Fruit fly (Drosophila melanogaster): Measurements from ENCODE around the gene OdsH.

OdsH gene

DNA sequence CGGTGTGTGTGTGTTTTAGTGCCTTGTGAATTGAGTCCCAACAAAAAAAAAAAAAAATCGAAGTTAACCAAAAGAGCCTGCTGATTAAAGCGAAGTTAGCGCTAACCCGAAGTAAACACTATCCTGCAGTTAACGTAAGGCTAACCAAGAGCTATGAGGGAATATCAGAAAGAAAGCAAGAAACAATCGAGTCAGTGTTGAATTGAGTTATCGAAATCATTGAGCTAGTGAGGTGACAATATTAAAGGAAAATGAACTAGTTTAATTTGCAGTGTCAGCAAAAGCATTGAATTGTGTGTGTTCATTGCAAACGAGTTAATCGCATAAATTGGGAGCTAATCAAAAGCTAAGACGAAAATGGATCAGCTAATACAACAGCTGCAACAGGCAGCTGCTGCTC is at the start of gene OdsH:
TSS of gene OdsH (plus strand) at position 301 of the 400 bp plus-strand sequence.
- TF ChIP-seq dsf (GFP tag; optimal IDR thresholded peaks at IDR 0.05; ENCODE audit: borderline replicate concordance) (no peak), fru (GFP tag; optimal IDR thresholded peaks at IDR 0.05) (no peak), dmrt93B (GFP tag; optimal IDR thresholded peaks at IDR 0.05) (no peak), CG9705 (GFP tag; optimal IDR thresholded peaks at IDR 0.05) (no peak)

DNA sequence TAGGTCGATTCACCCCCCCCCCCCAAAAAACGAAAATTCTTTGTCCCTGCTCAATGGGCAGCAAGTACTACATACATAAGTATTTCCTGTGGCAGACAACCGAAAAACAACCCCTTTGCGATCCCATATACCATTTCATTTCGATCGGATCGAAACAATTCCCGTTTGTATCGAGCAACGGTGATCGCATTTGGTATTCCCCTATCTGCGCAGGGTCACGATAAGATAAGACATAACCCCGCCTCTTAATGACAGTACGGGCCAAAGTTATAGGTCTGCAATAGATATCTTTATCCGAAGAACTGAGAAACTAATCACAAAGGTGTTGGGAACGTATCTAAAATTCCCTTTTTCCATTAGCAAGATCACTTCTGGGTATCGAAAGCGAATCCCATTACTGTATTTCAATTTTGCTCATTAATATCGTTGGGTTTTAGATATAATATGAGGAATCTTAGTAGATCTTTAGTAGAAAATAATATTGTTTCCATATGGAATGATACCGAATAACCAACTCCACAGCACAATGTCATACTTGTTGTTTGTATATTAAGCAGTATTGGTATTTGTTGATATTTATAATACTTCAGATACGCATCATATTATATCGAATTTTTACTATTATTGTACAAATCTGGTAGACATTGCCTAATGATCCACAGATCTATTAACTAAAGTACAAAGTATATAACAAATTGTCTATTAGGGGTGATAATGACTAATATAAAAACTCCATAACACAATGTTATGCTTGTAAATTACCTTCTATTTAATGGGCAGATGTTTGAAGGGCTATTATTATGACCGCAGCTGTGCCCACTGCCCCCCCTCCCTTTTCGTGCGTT is 49.6 kb upstream of the OdsH start:
- TF ChIP-seq h (GFP tag; optimal IDR thresholded peaks at IDR 0.05), result no peak
- TF ChIP-seq sage (GFP tag; optimal IDR thresholded peaks at IDR 0.05), result no peak
- no peak for TF ChIP-seq OdsH (GFP tag; optimal IDR thresholded peaks at IDR 0.05)
- TF ChIP-seq foxo (GFP tag; optimal IDR thresholded peaks at IDR 0.05), result peak in 1 of 2 experiments; percentile 0
- no peak for TF ChIP-seq Rel (GFP tag; optimal IDR thresholded peaks at IDR 0.05)
- TF ChIP-seq Rel (tag; optimal IDR thresholded peaks at IDR 0.05), result peak; percentile 93

DNA sequence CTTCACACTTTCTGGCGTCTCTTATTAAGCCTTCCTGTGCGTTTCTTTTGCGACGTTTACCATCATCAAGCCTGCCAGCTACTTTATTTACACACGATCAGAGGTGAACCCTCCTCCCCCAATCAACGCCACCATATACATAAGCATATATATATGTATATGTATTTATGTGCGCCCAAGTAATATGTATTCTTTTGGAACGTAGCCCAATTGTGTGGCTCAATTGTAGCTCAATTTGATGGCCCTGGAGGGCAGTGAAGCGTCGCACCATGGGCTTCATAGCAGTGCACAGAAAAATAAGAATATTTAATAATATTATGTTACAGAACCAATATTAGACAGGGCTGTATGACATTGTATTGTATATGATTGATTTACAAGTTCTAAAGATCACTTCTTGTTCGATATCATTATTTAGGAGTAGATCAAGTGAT is 48.9 kb upstream of the OdsH start:
- TF ChIP-seq psq (GFP tag; optimal IDR thresholded peaks at IDR 0.05), result no peak
- TF ChIP-seq Rel (GFP tag; optimal IDR thresholded peaks at IDR 0.05), result no peak
- TF ChIP-seq Rel (tag; optimal IDR thresholded peaks at IDR 0.05), result peak; percentile 49
- no peak for TF ChIP-seq tai (GFP tag; optimal IDR thresholded peaks at IDR 0.05)
- no peak for TF ChIP-seq Jra (GFP tag; optimal IDR thresholded peaks at IDR 0.05)

DNA sequence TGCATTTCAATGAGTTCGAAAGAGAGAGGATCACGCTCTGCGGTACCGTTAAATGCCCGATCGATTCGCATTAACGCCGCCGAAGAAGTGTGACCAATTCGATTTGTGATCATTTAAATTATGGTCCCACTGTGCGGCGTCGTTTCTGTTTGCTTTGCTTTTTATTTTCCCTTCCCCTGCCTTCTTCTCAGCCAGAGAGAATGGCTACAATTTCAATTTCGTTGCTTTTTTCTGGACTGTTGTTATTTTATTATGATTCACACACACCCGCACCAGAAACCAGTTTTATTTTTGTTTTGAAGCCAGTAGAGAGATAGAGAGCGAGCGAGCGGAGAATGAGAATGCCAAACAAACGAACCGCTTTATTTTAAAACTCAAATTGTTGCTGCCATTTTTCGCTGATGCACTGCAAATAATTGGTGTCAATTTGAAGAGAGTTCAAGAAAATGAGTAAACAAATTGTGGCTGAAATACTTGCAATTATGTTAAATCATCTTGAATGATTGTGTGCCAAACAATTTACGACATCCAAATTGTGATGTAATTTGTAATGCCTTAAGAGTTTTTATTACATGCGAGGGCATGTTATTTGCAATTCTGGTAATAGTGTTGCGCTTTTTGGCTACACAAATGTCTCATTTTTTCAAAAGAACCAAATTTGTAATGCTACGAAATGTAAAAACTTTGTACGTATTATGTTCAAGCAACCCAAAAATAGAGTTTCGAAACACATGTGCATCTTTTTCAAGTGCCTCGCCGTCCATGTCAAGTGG is 48.0 kb upstream of the OdsH start:
- TF ChIP-seq sv (GFP tag; optimal IDR thresholded peaks at IDR 0.05) (peak; percentile 1), Sp1 (GFP tag; optimal IDR thresholded peaks at IDR 0.05) (peak; percentile 39), dl (GFP tag; optimal IDR thresholded peaks at IDR 0.05; ENCODE audit: insufficient read depth in 1 of 2, partially characterized antibody in 2 of 2) (no peak), GATAd (GFP tag; optimal IDR thresholded peaks at IDR 0.05) (no peak), CrebA (GFP tag; optimal IDR thresholded peaks at IDR 0.05; ENCODE audit: borderline replicate concordance) (no peak), N (GFP tag; optimal IDR thresholded peaks at IDR 0.05) (no peak), jim (GFP tag; optimal IDR thresholded peaks at IDR 0.05) (peak; percentile 2), HLH106 (tag; optimal IDR thresholded peaks at IDR 0.05) (peak; percentile 63), lola (GFP tag; optimal IDR thresholded peaks at IDR 0.05) (no peak), Abd-B (GFP tag; optimal IDR thresholded peaks at IDR 0.05) (no peak), brk (GFP tag; optimal IDR thresholded peaks at IDR 0.05) (peak; percentile 46), h (GFP tag; optimal IDR thresholded peaks at IDR 0.05) (peak; percentile 70), Mio (GFP tag; optimal IDR thresholded peaks at IDR 0.05) (no peak), Jra (GFP tag; optimal IDR thresholded peaks at IDR 0.05) (no peak), pan (optimal IDR thresholded peaks at IDR 0.05) (no peak), fru (GFP tag; optimal IDR thresholded peaks at IDR 0.05) (peak; percentile 74), br (GFP tag; optimal IDR thresholded peaks at IDR 0.05) (peak; percentile 44), Hr78 (GFP tag; optimal IDR thresholded peaks at IDR 0.05) (no peak), CG32264 (GFP tag; optimal IDR thresholded peaks at IDR 0.05) (no peak), Dif (GFP tag; optimal IDR thresholded peaks at IDR 0.05; ENCODE audit: partially characterized antibody) (peak; percentile 54), OdsH (GFP tag; optimal IDR thresholded peaks at IDR 0.05) (peak; percentile 52), tai (GFP tag; optimal IDR thresholded peaks at IDR 0.05) (no peak), Myc (optimal IDR thresholded peaks at IDR 0.05) (no peak), Hr83 (GFP tag; optimal IDR thresholded peaks at IDR 0.05; ENCODE audit: poor library complexity, severe bottlenecking) (no peak), rgr (GFP tag; optimal IDR thresholded peaks at IDR 0.05) (peak; percentile 28), Rel (GFP tag; optimal IDR thresholded peaks at IDR 0.05) (no peak), Rel (tag; optimal IDR thresholded peaks at IDR 0.05) (peak; percentile 51), Hnf4 (GFP tag; optimal IDR thresholded peaks at IDR 0.05) (peak; percentile 42), dsf (GFP tag; optimal IDR thresholded peaks at IDR 0.05; ENCODE audit: borderline replicate concordance) (no peak), psq (GFP tag; optimal IDR thresholded peaks at IDR 0.05) (peak; percentile 40), usp (GFP tag; optimal IDR thresholded peaks at IDR 0.05) (no peak), woc (GFP tag; optimal IDR thresholded peaks at IDR 0.05) (peak; percentile 53), Vsx2 (GFP tag; optimal IDR thresholded peaks at IDR 0.05; ENCODE audit: partially characterized antibody) (no peak), sage (GFP tag; optimal IDR thresholded peaks at IDR 0.05) (no peak), CG9705 (GFP tag; optimal IDR thresholded peaks at IDR 0.05) (no peak), dmrt93B (GFP tag; optimal IDR thresholded peaks at IDR 0.05) (peak; percentile 41), Dfd (GFP tag; optimal IDR thresholded peaks at IDR 0.05) (no peak), foxo (GFP tag; optimal IDR thresholded peaks at IDR 0.05) (peak in 1 of 2 experiments; percentile 72), ey (GFP tag; optimal IDR thresholded peaks at IDR 0.05) (peak; percentile 61)

Measured in whole organism, wandering third instar larva.